Fruit fly (Drosophila melanogaster): ENCODE results near the gene CG6885.
A peak's percentile ranks its signal among the peaks of the same experiment; 100 is the strongest.

Gene CG6885

DNA sequence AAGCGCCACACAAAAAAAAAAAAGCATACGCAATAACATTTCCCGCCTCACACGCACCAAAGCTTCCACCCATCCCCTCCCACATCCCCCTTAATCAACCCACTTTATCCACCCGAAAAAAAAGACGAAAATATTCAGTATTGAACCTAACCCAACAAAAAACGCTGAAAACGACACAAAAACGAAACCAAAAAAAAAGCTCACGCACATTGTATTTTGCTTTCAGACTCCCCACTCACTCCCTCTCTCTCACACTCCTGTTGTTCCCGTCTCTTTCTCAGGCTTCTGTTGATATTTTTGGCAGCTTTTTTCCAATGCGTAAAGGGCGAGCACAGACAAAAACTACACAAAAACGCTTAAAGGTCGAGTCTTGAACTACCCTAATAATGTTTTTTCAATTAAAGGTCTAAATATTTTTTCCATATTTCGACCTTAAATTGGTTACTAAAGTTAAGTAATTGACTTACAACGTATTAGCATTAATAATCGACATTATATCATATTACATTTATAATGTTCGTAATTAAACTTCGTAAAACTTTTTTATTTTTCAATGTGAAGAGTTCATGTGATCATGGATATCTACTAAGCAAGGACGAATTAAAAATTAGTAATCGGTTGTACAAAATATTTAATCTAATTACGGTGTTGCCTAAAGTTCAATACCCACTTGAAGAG is 42.3 kb downstream of the CG6885 start (continued):
- TF ChIP-seq ap (GFP tag; IDR thresholded peaks at IDR 0.05) (peak; percentile 28; the same call in 1 of the 2 replicates), salm (tag; optimal IDR thresholded peaks at IDR 0.05) (peak; percentile 19), Hand (GFP tag; optimal IDR thresholded peaks at IDR 0.05) (no peak), MESR4 (GFP tag; optimal IDR thresholded peaks at IDR 0.05) (no peak), bab2 (GFP tag; optimal IDR thresholded peaks at IDR 0.05) (peak; percentile 26), CG10274 (GFP tag; optimal IDR thresholded peaks at IDR 0.05) (peak; percentile 11), yki (optimal IDR thresholded peaks at IDR 0.05) (no peak), CG10979 (tag; optimal IDR thresholded peaks at IDR 0.05) (no peak), D19A (tag; optimal IDR thresholded peaks at IDR 0.05) (peak; percentile 97), CG1832 (GFP tag; optimal IDR thresholded peaks at IDR 0.05) (peak; percentile 67), CG33213 (GFP tag; optimal IDR thresholded peaks at IDR 0.05) (no peak), CG6175 (GFP tag; IDR thresholded peaks at IDR 0.05) (no peak), CG6854 (GFP tag; optimal IDR thresholded peaks at IDR 0.05) (peak; percentile 73), CG15269 (tag; optimal IDR thresholded peaks at IDR 0.05) (peak; percentile 80), ERR (GFP tag; optimal IDR thresholded peaks at IDR 0.05) (peak; percentile 37), Hsf (GFP tag; optimal IDR thresholded peaks at IDR 0.05) (peak; percentile 62), dimm (GFP tag; IDR thresholded peaks at IDR 0.05) (no peak), CG12236 (GFP tag; optimal IDR thresholded peaks at IDR 0.05) (no peak), CG8924 (tag; optimal IDR thresholded peaks at IDR 0.05) (peak; percentile 64), Camta (GFP tag; optimal IDR thresholded peaks at IDR 0.05) (peak; percentile 14), nau (GFP tag; optimal IDR thresholded peaks at IDR 0.05) (peak; percentile 28), toy (GFP tag; IDR thresholded peaks at IDR 0.05) (0 out of 2 replicates have a peak, but pooled peaks have one; percentile 1), CG1529 (GFP tag; optimal IDR thresholded peaks at IDR 0.05) (no peak), lilli (GFP tag; optimal IDR thresholded peaks at IDR 0.05) (peak; percentile 58), CG2712 (tag; optimal IDR thresholded peaks at IDR 0.05) (peak; percentile 63), HmgZ (tag; optimal IDR thresholded peaks at IDR 0.05) (no peak), CG2116 (GFP tag; optimal IDR thresholded peaks at IDR 0.05) (peak; percentile 32), aop (GFP tag; IDR thresholded peaks at IDR 0.05) (no peak), otp (GFP tag; IDR thresholded peaks at IDR 0.05) (0 out of 3 replicates have a peak, but pooled peaks have one; percentile 37), CG13894 (tag; optimal IDR thresholded peaks at IDR 0.05) (peak; percentile 9), Usf (GFP tag; optimal IDR thresholded peaks at IDR 0.05) (no peak), BtbVII (GFP tag; optimal IDR thresholded peaks at IDR 0.05) (peak; percentile 31), Ptx1 (GFP tag; IDR thresholded peaks at IDR 0.05) (peak; percentile 79), grau (tag; optimal IDR thresholded peaks at IDR 0.05) (peak; percentile 79), Med (GFP tag) (peak; percentile 74), br (optimal IDR thresholded peaks at IDR 0.05) (no peak), CG12744 (GFP tag; optimal IDR thresholded peaks at IDR 0.05) (no peak), CG8290 (GFP tag; optimal IDR thresholded peaks at IDR 0.05) (no peak), CG8290 (tag; optimal IDR thresholded peaks at IDR 0.05) (no peak), CG11093 (GFP tag; IDR thresholded peaks at IDR 0.05) (no peak), CG7745 (tag; optimal IDR thresholded peaks at IDR 0.05) (no peak), CG3726 (GFP tag; IDR thresholded peaks at IDR 0.05) (peak; percentile 12; the same call in 1 of the 3 replicates), CG4360 (GFP tag; IDR thresholded peaks at IDR 0.05) (no peak), gfzf (GFP tag; optimal IDR thresholded peaks at IDR 0.05) (no peak), psq (GFP tag; optimal IDR thresholded peaks at IDR 0.05) (peak; percentile 78), hb (GFP tag; IDR thresholded peaks at IDR 0.05; ENCODE audit: partially characterized antibody) (no peak), CG12391 (tag; optimal IDR thresholded peaks at IDR 0.05) (peak; percentile 74), CG9817 (tag; optimal IDR thresholded peaks at IDR 0.05) (peak; percentile 3), Hr39 (optimal IDR thresholded peaks at IDR 0.05) (no peak), dm (GFP tag; optimal IDR thresholded peaks at IDR 0.05) (peak; percentile 4), cg (GFP tag; optimal IDR thresholded peaks at IDR 0.05) (peak; percentile 45)

Data from whole organism, embryonic.